Fruit fly (Drosophila melanogaster) whole organism, wandering third instar larva: ENCODE measurements around the gene CG6739.

Experiments used
- Abd-B ChIP-seq: fragments of >200 bp; optimal IDR thresholded peaks from 2 replicates; lab custom pipeline; 2017; ENCODE audit warnings: missing biosample characterization, missing genetic modification characterization
- CG32264 ChIP-seq: fragments of 200-800 bp; sonication (Bioruptor generic); optimal IDR thresholded peaks from 2 replicates; lab custom pipeline; 2016; ENCODE audit warnings: missing biosample characterization, missing genetic modification characterization
- CG9705 ChIP-seq: fragments of 200-800 bp; sonication (Bioruptor generic); optimal IDR thresholded peaks from 2 replicates; lab custom pipeline; 2018; ENCODE audit warnings: missing biosample characterization, mild to moderate bottlenecking, missing genetic modification characterization
- CrebA ChIP-seq: fragments of 200-800 bp; sonication (Bioruptor generic); optimal IDR thresholded peaks from 2 replicates; lab custom pipeline; 2016; ENCODE audit warnings: missing biosample characterization, mild to moderate bottlenecking, missing genetic modification characterization, borderline replicate concordance
- Dfd ChIP-seq: fragments of >200 bp; optimal IDR thresholded peaks from 2 replicates; lab custom pipeline; 2017; ENCODE audit warnings: missing biosample characterization, missing genetic modification characterization
- GATAd ChIP-seq: sonication (Bioruptor generic); optimal IDR thresholded peaks from 2 replicates; lab custom pipeline; 2016; ENCODE audit warnings: missing biosample characterization, missing genetic modification characterization
- HLH106 ChIP-seq: fragments of 200-800 bp; optimal IDR thresholded peaks from 3 replicates; lab custom pipeline; 2019; ENCODE audit warnings: missing biosample characterization, mild to moderate bottlenecking, missing genetic modification characterization, moderate library complexity
- Hnf4 ChIP-seq: fragments of 200-800 bp; sonication (Bioruptor generic); optimal IDR thresholded peaks from 2 replicates; lab custom pipeline; 2016; ENCODE audit warnings: missing biosample characterization, mild to moderate bottlenecking, missing genetic modification characterization
- Hr78 ChIP-seq: fragments of >200 bp; optimal IDR thresholded peaks from 2 replicates; lab custom pipeline; 2017; ENCODE audit warnings: missing biosample characterization, missing genetic modification characterization
- Hr83 ChIP-seq: fragments of 200-300 bp; sonication (Bioruptor generic); optimal IDR thresholded peaks from 2 replicates; lab custom pipeline; 2016; ENCODE audit warnings: missing biosample characterization, mild to moderate bottlenecking, missing genetic modification characterization, moderate library complexity; ENCODE audit not compliant: poor library complexity, severe bottlenecking
- Mio ChIP-seq: sonication (Bioruptor generic); optimal IDR thresholded peaks from 2 replicates; lab custom pipeline; 2016; ENCODE audit warnings: missing biosample characterization, missing genetic modification characterization
- N ChIP-seq: fragments of >200 bp; optimal IDR thresholded peaks from 2 replicates; lab custom pipeline; 2018; ENCODE audit warnings: missing biosample characterization, missing external identifiers, missing genetic modification characterization
- OdsH ChIP-seq: fragments of 200-800 bp; sonication (Bioruptor generic); optimal IDR thresholded peaks from 2 replicates; lab custom pipeline; 2016; ENCODE audit warnings: missing biosample characterization, mild to moderate bottlenecking, missing genetic modification characterization
- Sp1 ChIP-seq: fragments of 200-800 bp; sonication (Bioruptor generic); optimal IDR thresholded peaks from 3 replicates; lab custom pipeline; 2019; ENCODE audit warnings: missing biosample characterization, mild to moderate bottlenecking, missing genetic modification characterization, moderate library complexity
- Vsx2 ChIP-seq: fragments of 200-300, 225-300 bp; sonication (Bioruptor generic); optimal IDR thresholded peaks from 2 replicates; lab custom pipeline; 2018; ENCODE audit warnings: missing biosample characterization, missing genetic modification characterization; ENCODE audit not compliant: partially characterized antibody
- brk ChIP-seq: fragments of 200-800 bp; sonication (Bioruptor generic); optimal IDR thresholded peaks from 2 replicates; lab custom pipeline; 2016; ENCODE audit warnings: missing biosample characterization, mild to moderate bottlenecking, missing genetic modification characterization
- dl ChIP-seq, 2 experiments: fragments of 175-275, 200-275 bp in 1 of 2; fragments of 200-275 bp in 1 of 2; sonication (Bioruptor generic); optimal IDR thresholded peaks; lab custom pipeline; 2018; ENCODE audit warnings: mild to moderate bottlenecking in 2 of 2, missing biosample characterization in 2 of 2, missing genetic modification characterization in 2 of 2, moderate library complexity in 2 of 2; ENCODE audit not compliant: partially characterized antibody in 2 of 2, insufficient read depth in 1 of 2
- dsf ChIP-seq: sonication (Bioruptor generic); optimal IDR thresholded peaks from 2 replicates; lab custom pipeline; 2016; ENCODE audit warnings: missing biosample characterization, missing genetic modification characterization, borderline replicate concordance
- ey ChIP-seq: fragments of 200-800 bp; sonication (Bioruptor generic); optimal IDR thresholded peaks from 2 replicates; lab custom pipeline; 2016; ENCODE audit warnings: missing biosample characterization, missing genetic modification characterization
- foxo ChIP-seq, 2 experiments: fragments of 200-800 bp; sonication (Bioruptor generic); optimal IDR thresholded peaks; 2 replicates in 1 of 2; 3 replicates in 1 of 2; lab custom pipeline; 2016 to 2017; ENCODE audit warnings: missing biosample characterization in 2 of 2, missing genetic modification characterization in 2 of 2
- fru ChIP-seq: fragments of 200-800 bp; sonication (Bioruptor generic); optimal IDR thresholded peaks from 3 replicates; lab custom pipeline; 2016; ENCODE audit warnings: missing biosample characterization, mild to moderate bottlenecking, missing genetic modification characterization
- h ChIP-seq: fragments of 200-800 bp; sonication (Bioruptor generic); optimal IDR thresholded peaks from 3 replicates; lab custom pipeline; 2016; ENCODE audit warnings: missing biosample characterization, mild to moderate bottlenecking, missing genetic modification characterization
- lola ChIP-seq: fragments of >200 bp; optimal IDR thresholded peaks from 2 replicates; lab custom pipeline; 2017; ENCODE audit warnings: missing biosample characterization, missing genetic modification characterization
- pan ChIP-seq: fragments of >200 bp; optimal IDR thresholded peaks from 2 replicates; lab custom pipeline; 2017
- psq ChIP-seq: fragments of 200-800 bp; sonication (Bioruptor generic); optimal IDR thresholded peaks from 3 replicates; lab custom pipeline; 2017; ENCODE audit warnings: missing biosample characterization, mild to moderate bottlenecking, missing genetic modification characterization, moderate library complexity
- rgr ChIP-seq: fragments of 200-800 bp; sonication (Bioruptor generic); optimal IDR thresholded peaks from 3 replicates; lab custom pipeline; 2016; ENCODE audit warnings: missing biosample characterization, mild to moderate bottlenecking, missing genetic modification characterization
- sage ChIP-seq: fragments of 200-800 bp; sonication (Bioruptor generic); optimal IDR thresholded peaks from 2 replicates; lab custom pipeline; 2016; ENCODE audit warnings: missing biosample characterization, mild to moderate bottlenecking, missing genetic modification characterization
- tai ChIP-seq: sonication (Bioruptor generic); optimal IDR thresholded peaks from 2 replicates; lab custom pipeline; 2016; ENCODE audit warnings: missing biosample characterization, missing genetic modification characterization
- woc ChIP-seq: sonication (Bioruptor generic); optimal IDR thresholded peaks from 2 replicates; lab custom pipeline; 2016; ENCODE audit warnings: missing biosample characterization, mild to moderate bottlenecking, missing genetic modification characterization

Gene CG6739

DNA sequence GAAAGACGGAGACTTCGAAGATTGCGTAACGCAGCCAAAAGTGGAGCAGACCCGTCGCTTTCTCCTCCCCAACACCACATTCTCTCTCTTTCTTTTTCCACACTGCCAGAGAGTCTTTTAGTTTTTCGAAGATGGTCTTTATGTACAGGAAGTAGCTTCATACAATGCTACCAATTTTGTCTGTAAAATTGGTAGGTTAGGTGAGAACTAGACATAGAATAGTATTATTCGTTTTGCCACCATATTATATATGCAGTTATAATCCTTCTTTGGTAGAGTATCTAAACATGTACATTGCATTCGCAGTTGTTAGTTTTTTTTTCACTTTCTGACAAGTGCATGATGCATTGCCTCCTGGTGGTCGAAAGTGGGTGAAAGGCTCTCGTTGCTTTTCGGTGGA, 10.8 kb upstream of the CG6739 start:
- no peak for TF ChIP-seq CG32264 (GFP tag; lab: Kevin White, UChicago)
- TF ChIP-seq woc = no peak
- no peak for TF ChIP-seq Vsx2 (GFP tag; lab: Kevin White, UChicago)
- TF ChIP-seq foxo (GFP tag; optimal IDR thresholded peaks at IDR 0.05; lab: Kevin White, UChicago) = no peak
- TF ChIP-seq Sp1 (GFP tag; lab: Kevin White, UChicago) = no peak
- no peak for TF ChIP-seq pan (lab: Kevin White, UChicago)
- TF ChIP-seq Hr78 (GFP tag; lab: Kevin White, UChicago) = no peak
- no peak for TF ChIP-seq lola (GFP tag; lab: Kevin White, UChicago)
- TF ChIP-seq GATAd (GFP tag; lab: Kevin White, UChicago) = no peak
- no peak for TF ChIP-seq Dfd (GFP tag; lab: Kevin White, UChicago)
- TF ChIP-seq psq (GFP tag; lab: Kevin White, UChicago) = no peak
- TF ChIP-seq sage (GFP tag; lab: Kevin White, UChicago) = no peak
- no peak for TF ChIP-seq CrebA (GFP tag; lab: Kevin White, UChicago)
- no peak for TF ChIP-seq Hnf4 (GFP tag; lab: Kevin White, UChicago)
- TF ChIP-seq N (GFP tag; lab: Kevin White, UChicago) = no peak
- no peak for TF ChIP-seq CG9705 (GFP tag; lab: Kevin White, UChicago)
- TF ChIP-seq Abd-B (GFP tag; lab: Kevin White, UChicago) = no peak

dm6 chr2L:7598260-7598659, 9.9 kb upstream of the CG6739 start:
- TF ChIP-seq tai (GFP tag; lab: Kevin White, UChicago) = no peak
- TF ChIP-seq dl (GFP tag; optimal IDR thresholded peaks at IDR 0.05; lab: Kevin White, UChicago; ENCODE audit: insufficient read depth in 1 of 2, partially characterized antibody in 2 of 2) = no peak
- TF ChIP-seq sage (GFP tag; lab: Kevin White, UChicago) = no peak
- no peak for TF ChIP-seq h (GFP tag; lab: Kevin White, UChicago)
- no peak for TF ChIP-seq dsf (GFP tag; lab: Kevin White, UChicago)

- TF ChIP-seq tai (GFP tag; lab: Kevin White, UChicago) = no peak
- no peak for TF ChIP-seq brk (GFP tag; lab: Kevin White, UChicago)
- TF ChIP-seq Hr83 = no peak
- no peak for TF ChIP-seq psq (GFP tag; lab: Kevin White, UChicago)
- TF ChIP-seq woc = no peak
- no peak for TF ChIP-seq OdsH (GFP tag; lab: Kevin White, UChicago)
These were observed 9.5 kb upstream of the CG6739 start for dm6 chr2L:7598697-7599096.

dm6 chr2L:7601875-7602274, 6.3 kb upstream of the CG6739 start:
- TF ChIP-seq psq (GFP tag; lab: Kevin White, UChicago) (no peak), h (GFP tag; lab: Kevin White, UChicago) (peak; percentile 62), Dfd (GFP tag; lab: Kevin White, UChicago) (no peak), foxo (GFP tag; optimal IDR thresholded peaks at IDR 0.05; lab: Kevin White, UChicago) (peak in 1 of 2 experiments; percentile 30), OdsH (GFP tag; lab: Kevin White, UChicago) (peak; percentile 36), fru (peak; percentile 21), ey (GFP tag; lab: Kevin White, UChicago) (peak; percentile 38), Mio (no peak), rgr (GFP tag; lab: Kevin White, UChicago) (peak; percentile 5), CG32264 (GFP tag; lab: Kevin White, UChicago) (no peak)

dm6 chr2L:7605300-7605699, 2.9 kb upstream of the CG6739 start, which contains the start of gene Cyp4d21:
TSS of gene Cyp4d21 (plus strand) at chr2L:7605600.
- TF ChIP-seq HLH106 (tag; lab: Kevin White, UChicago) (no peak), Abd-B (GFP tag; lab: Kevin White, UChicago) (no peak), OdsH (GFP tag; lab: Kevin White, UChicago) (no peak), rgr (GFP tag; lab: Kevin White, UChicago) (no peak), h (GFP tag; lab: Kevin White, UChicago) (no peak), dsf (GFP tag; lab: Kevin White, UChicago) (no peak), Sp1 (GFP tag; lab: Kevin White, UChicago) (no peak), Dfd (GFP tag; lab: Kevin White, UChicago) (no peak), dl (GFP tag; optimal IDR thresholded peaks at IDR 0.05; lab: Kevin White, UChicago; ENCODE audit: insufficient read depth in 1 of 2, partially characterized antibody in 2 of 2) (no peak)
